Worm (Caenorhabditis elegans) whole organism, L1 larva: ENCODE measurements around the gene sas-6.

Experiments
- C34B4.2 ChIP-seq: sonication (generic microtip); optimal IDR thresholded peaks from 2 replicates; lab custom pipeline; 2017; ENCODE audit warnings: mild to moderate bottlenecking, missing genetic modification characterization, missing compliant biosample characterization
- efl-1 ChIP-seq, 4 experiments: fragments of 150-350 bp; optimal IDR thresholded peaks in 3 of 4; peaks in 1 of 4; 1 replicate in 1 of 4; 2 replicates in 3 of 4; lab custom pipeline; 2014; ENCODE audit warnings: missing biosample characterization in 2 of 4, missing genetic modification characterization in 2 of 4, missing genetic modification reagents in 2 of 4
- egl-27 ChIP-seq, 2 experiments: fragments of 150-350 bp in 1 of 2; sonication (generic microtip); optimal IDR thresholded peaks; 3 replicates each; lab custom pipeline; 2017 to 2018; ENCODE audit warnings: missing biosample characterization in 2 of 2, missing genetic modification characterization in 2 of 2, missing genetic modification reagents in 2 of 2
- elt-3 ChIP-seq, 6 experiments: fragments of 150-350 bp in 1 of 6; sonication (generic microtip); optimal IDR thresholded peaks; 2 replicates each; lab custom pipeline; 2017 to 2018; ENCODE audit warnings: missing biosample characterization in 6 of 6, missing genetic modification characterization in 6 of 6, inconsistent platforms in 1 of 6
- lin-13 ChIP-seq: fragments of 150-350 bp; optimal IDR thresholded peaks from 2 replicates; lab custom pipeline; 2014; ENCODE audit warnings: missing biosample characterization, missing genetic modification reagents, missing genetic modification characterization
- lsy-2 ChIP-seq, 2 experiments: fragments of 150-350 bp; optimal IDR thresholded peaks; 2 replicates each; lab custom pipeline; 2014; ENCODE audit warnings: missing biosample characterization in 2 of 2, missing genetic modification characterization in 2 of 2
- mep-1 ChIP-seq: fragments of 150-350 bp; optimal IDR thresholded peaks from 2 replicates; lab custom pipeline; 2014; ENCODE audit warnings: missing biosample characterization, missing genetic modification characterization
- sox-4 ChIP-seq: sonication (generic microtip); optimal IDR thresholded peaks from 2 replicates; lab custom pipeline; 2016; ENCODE audit warnings: missing genetic modification characterization, missing compliant biosample characterization
- unc-62 ChIP-seq: fragments of 150-350 bp; optimal IDR thresholded peaks from 2 replicates; lab custom pipeline; 2014; ENCODE audit warnings: missing biosample characterization, missing genetic modification reagents, missing genetic modification characterization
- zag-1 ChIP-seq: fragments of 150-350 bp; optimal IDR thresholded peaks from 2 replicates; lab custom pipeline; 2014; ENCODE audit warnings: missing biosample characterization, missing genetic modification characterization

- TF ChIP-seq lin-13: no peak
- TF ChIP-seq sox-4 (tag; lab: Kevin White, UChicago): no peak
- TF ChIP-seq mep-1 (tag; lab: Kevin White, UChicago): no peak
- no peak for TF ChIP-seq egl-27 (tag; optimal IDR thresholded peaks at IDR 0.05; lab: Kevin White, UChicago)
- no peak for TF ChIP-seq C34B4.2 (tag; lab: Kevin White, UChicago)
- TF ChIP-seq efl-1 (optimal IDR thresholded peaks at IDR 0.05; lab: Kevin White, UChicago): no peak
- no peak for TF ChIP-seq efl-1 (GFP tag; optimal IDR thresholded peaks at IDR 0.05 in 1 of 2; lab: Kevin White, UChicago)
- TF ChIP-seq zag-1 (tag; lab: Kevin White, UChicago): no peak
- TF ChIP-seq unc-62: no peak
- TF ChIP-seq elt-3 (tag; optimal IDR thresholded peaks at IDR 0.05; lab: Kevin White, UChicago): no peak
- no peak for TF ChIP-seq lsy-2 (tag; optimal IDR thresholded peaks at IDR 0.05; lab: Kevin White, UChicago)
Measured at ce11 chrIV:13776115-13776514, 12.4 kb downstream of the sas-6 start, which contains the start of gene Y45F10D.16.
